Worm (Caenorhabditis elegans) whole organism, young adult: ENCODE results near the gene mihp-2.

Experiments used
- B0261.1 ChIP-seq: sonication (generic microtip); optimal IDR thresholded peaks from 2 replicates; lab custom pipeline; 2016; ENCODE audit warnings: mild to moderate bottlenecking, missing genetic modification characterization, moderate library complexity, missing compliant biosample characterization
- B0336.3 ChIP-seq: fragments of 200-800 bp; sonication (Bioruptor generic); IDR thresholded peaks from 2 replicates; pipeline ENCODE4 v1.3.6; 2022; ENCODE audit warnings: missing genetic modification characterization, missing compliant biosample characterization
- C17E4.6 ChIP-seq: fragments of 200-800 bp; sonication (Bioruptor generic); IDR thresholded peaks from 2 replicates; pipeline ENCODE4 v1.3.6; 2022; ENCODE audit warnings: missing genetic modification reagents, missing genetic modification characterization, missing compliant biosample characterization
- D2030.7 ChIP-seq: fragments of 200-800 bp; sonication (Bioruptor generic); IDR thresholded peaks from 2 replicates; pipeline ENCODE4 v1.3.6; 2022; ENCODE audit warnings: missing genetic modification reagents, missing genetic modification characterization, missing compliant biosample characterization
- F37B4.10 ChIP-seq: fragments of 200-800 bp; sonication (Bioruptor generic); IDR thresholded peaks from 2 replicates; pipeline ENCODE4 v1.3.6; 2022; ENCODE audit warnings: missing genetic modification characterization, missing compliant biosample characterization
- F49E8.2 ChIP-seq: sonication (generic microtip); optimal IDR thresholded peaks from 3 replicates; lab custom pipeline; 2017; ENCODE audit warnings: missing genetic modification characterization, mild to moderate bottlenecking, missing compliant biosample characterization, antibody characterized with exemption, moderate library complexity; ENCODE audit not compliant: insufficient read depth
- F55B11.4 ChIP-seq: sonication (generic microtip); optimal IDR thresholded peaks from 2 replicates; lab custom pipeline; 2016; ENCODE audit warnings: missing compliant biosample characterization, missing genetic modification characterization, borderline replicate concordance; ENCODE audit not compliant: insufficient read depth
- K11D2.4 ChIP-seq: fragments of 200-800 bp; sonication (Bioruptor generic); IDR thresholded peaks from 2 replicates; pipeline ENCODE4 v1.3.6; 2022; ENCODE audit warnings: missing genetic modification reagents, missing genetic modification characterization, missing compliant biosample characterization
- akir-1 ChIP-seq: fragments of 200-800 bp; sonication (Bioruptor generic); optimal IDR thresholded peaks from 2 replicates; lab custom pipeline; 2018; ENCODE audit warnings: mild to moderate bottlenecking, missing genetic modification characterization, moderate library complexity, missing compliant biosample characterization
- ama-1 ChIP-seq, 3 experiments: fragments of 150-350 bp in 1 of 3; sonication (generic microtip) in 2 of 3; optimal IDR thresholded peaks; 2 replicates each; lab custom pipeline; 2014 to 2018; ENCODE audit warnings: missing biosample characterization in 2 of 3, missing genetic modification characterization in 2 of 3, missing genetic modification reagents in 2 of 3
- atf-7 ChIP-seq: sonication (generic microtip); optimal IDR thresholded peaks from 2 replicates; lab custom pipeline; 2017; ENCODE audit warnings: mild to moderate bottlenecking, missing genetic modification characterization, missing compliant biosample characterization
- attf-5 ChIP-seq: fragments of 200-800 bp; sonication (Bioruptor generic); optimal IDR thresholded peaks from 2 replicates; lab custom pipeline; 2018; ENCODE audit warnings: mild to moderate bottlenecking, missing genetic modification characterization, missing compliant biosample characterization
- ceh-79 ChIP-seq: sonication (generic microtip); optimal IDR thresholded peaks from 2 replicates; lab custom pipeline; 2017; ENCODE audit warnings: mild to moderate bottlenecking, missing genetic modification characterization, missing compliant biosample characterization
- die-1 ChIP-seq: sonication (generic microtip); optimal IDR thresholded peaks from 2 replicates; lab custom pipeline; 2016; ENCODE audit warnings: missing genotype, mild to moderate bottlenecking, missing genetic modification characterization, missing compliant biosample characterization
- dpl-1 ChIP-seq: fragments of 150-350 bp; optimal IDR thresholded peaks from 2 replicates; lab custom pipeline; 2014; ENCODE audit warnings: missing biosample characterization, missing genetic modification reagents, missing genetic modification characterization
- egl-44 ChIP-seq: fragments of 200-800 bp; sonication (Bioruptor generic); IDR thresholded peaks from 2 replicates; pipeline ENCODE4 v1.3.6; 2022; ENCODE audit warnings: missing genetic modification reagents, missing genetic modification characterization, missing compliant biosample characterization
- egrh-3 ChIP-seq: fragments of 200-800 bp; sonication (Bioruptor generic); IDR thresholded peaks from 2 replicates; pipeline ENCODE4 v1.3.6; 2022; ENCODE audit warnings: missing genetic modification reagents, missing genetic modification characterization, missing compliant biosample characterization
- ets-4 ChIP-seq: fragments of 200-800 bp; sonication (Bioruptor generic); optimal IDR thresholded peaks from 2 replicates; lab custom pipeline; 2018; ENCODE audit warnings: mild to moderate bottlenecking, missing genetic modification characterization, missing compliant biosample characterization
- him-1 ChIP-seq: sonication (generic microtip); optimal IDR thresholded peaks from 2 replicates; lab custom pipeline; 2016; ENCODE audit warnings: missing genotype, missing genetic modification reagents, missing genetic modification characterization, missing compliant biosample characterization
- hlh-26 ChIP-seq: fragments of 200-800 bp; sonication (Bioruptor generic); conservative IDR thresholded peaks from 2 replicates; pipeline ENCODE4 v1.3.6; 2022; ENCODE audit warnings: missing genetic modification reagents, missing genetic modification characterization, missing compliant biosample characterization
- hmg-1.2 ChIP-seq: fragments of 200-800 bp; sonication (Bioruptor generic); IDR thresholded peaks from 2 replicates; pipeline ENCODE4 v1.3.6; 2022; ENCODE audit warnings: missing genetic modification reagents, missing genetic modification characterization, missing compliant biosample characterization
- hrde-1 ChIP-seq: sonication (generic microtip); optimal IDR thresholded peaks from 2 replicates; lab custom pipeline; 2016; ENCODE audit warnings: missing genetic modification characterization, mild to moderate bottlenecking, missing compliant biosample characterization, moderate library complexity, missing genotype, missing genetic modification reagents, borderline replicate concordance
- hsf-1 ChIP-seq: fragments of 200-800 bp; sonication (Bioruptor generic); IDR thresholded peaks from 2 replicates; pipeline ENCODE4 v1.3.6; 2022; ENCODE audit warnings: missing genetic modification reagents, missing genetic modification characterization, missing compliant biosample characterization
- let-526 ChIP-seq: fragments of 200-800 bp; sonication (Bioruptor generic); IDR thresholded peaks from 2 replicates; pipeline ENCODE4 v1.3.6; 2022; ENCODE audit warnings: missing genetic modification reagents, missing genetic modification characterization, missing compliant biosample characterization
- let-607 ChIP-seq, 2 experiments: fragments of 200-800 bp in 1 of 2; sonication (Bioruptor generic) in 1 of 2; sonication (generic microtip) in 1 of 2; optimal IDR thresholded peaks; 2 replicates each; lab custom pipeline; 2016 to 2018; ENCODE audit warnings: mild to moderate bottlenecking in 2 of 2, missing compliant biosample characterization in 2 of 2, missing genetic modification characterization in 2 of 2, moderate library complexity in 2 of 2, missing genotype in 1 of 2
- lin-26 ChIP-seq: fragments of 200-800 bp; sonication (Bioruptor generic); IDR thresholded peaks from 2 replicates; pipeline ENCODE4 v1.3.6; 2022; ENCODE audit warnings: missing genetic modification reagents, missing genetic modification characterization, missing compliant biosample characterization
- lin-40 ChIP-seq: sonication (generic microtip); optimal IDR thresholded peaks from 2 replicates; lab custom pipeline; 2016; ENCODE audit warnings: missing genetic modification characterization, mild to moderate bottlenecking, missing compliant biosample characterization, missing genotype, missing genetic modification reagents
- lsl-1 ChIP-seq: fragments of 200-800 bp; sonication (Bioruptor generic); optimal IDR thresholded peaks from 2 replicates; lab custom pipeline; 2018; ENCODE audit warnings: mild to moderate bottlenecking, missing genetic modification characterization, moderate library complexity, missing compliant biosample characterization
- madf-6 ChIP-seq: fragments of 200-800 bp; sonication (Bioruptor generic); IDR thresholded peaks from 2 replicates; pipeline ENCODE4 v1.3.6; 2022; ENCODE audit warnings: missing genetic modification reagents, missing genetic modification characterization, missing compliant biosample characterization
- nfya-1 ChIP-seq: sonication (generic microtip); optimal IDR thresholded peaks from 2 replicates; lab custom pipeline; 2017; ENCODE audit warnings: antibody characterized with exemption, missing compliant biosample characterization, missing genetic modification characterization, borderline replicate concordance; ENCODE audit not compliant: insufficient read depth
- nhr-90 ChIP-seq: sonication (generic microtip); optimal IDR thresholded peaks from 2 replicates; lab custom pipeline; 2016; ENCODE audit warnings: missing genotype, mild to moderate bottlenecking, missing genetic modification characterization, missing compliant biosample characterization
- pbrm-1 ChIP-seq: fragments of 200-800 bp; sonication (Bioruptor generic); IDR thresholded peaks from 2 replicates; pipeline ENCODE4 v1.3.6; 2022; ENCODE audit warnings: missing genetic modification reagents, missing genetic modification characterization, missing compliant biosample characterization
- rec-8 ChIP-seq, 2 experiments: sonication (generic microtip); optimal IDR thresholded peaks; 2 replicates each; lab custom pipeline; 2016; ENCODE audit warnings: mild to moderate bottlenecking in 2 of 2, missing genetic modification characterization in 2 of 2, missing genetic modification reagents in 2 of 2, missing genotype in 2 of 2, missing biosample characterization in 1 of 2, missing compliant biosample characterization in 1 of 2, moderate library complexity in 1 of 2
- rpc-1 ChIP-seq, 2 experiments: fragments of 150-350 bp in 1 of 2; sonication (generic microtip) in 1 of 2; optimal IDR thresholded peaks; 2 replicates each; lab custom pipeline; 2014 to 2018; ENCODE audit warnings: missing biosample characterization in 1 of 2, missing genetic modification characterization in 1 of 2, missing genetic modification reagents in 1 of 2, missing genotype in 1 of 2
- sea-2 ChIP-seq: fragments of 200-800 bp; sonication (Bioruptor generic); IDR thresholded peaks from 2 replicates; pipeline ENCODE4 v1.3.6; 2022; ENCODE audit warnings: missing genetic modification characterization, missing compliant biosample characterization
- sptf-2 ChIP-seq: fragments of 200-800 bp; sonication (Bioruptor generic); optimal IDR thresholded peaks from 2 replicates; lab custom pipeline; 2018; ENCODE audit warnings: mild to moderate bottlenecking, missing genetic modification characterization, missing compliant biosample characterization
- tbp1 ChIP-seq: fragments of 200-800 bp; sonication (Bioruptor generic); optimal IDR thresholded peaks from 2 replicates; lab custom pipeline; 2018; ENCODE audit warnings: mild to moderate bottlenecking, missing genetic modification characterization, missing compliant biosample characterization
- tbx-9 ChIP-seq: sonication (generic microtip); optimal IDR thresholded peaks from 2 replicates; lab custom pipeline; 2016; ENCODE audit warnings: borderline replicate concordance, missing genetic modification characterization, inconsistent platforms, missing compliant biosample characterization
- ztf-26 ChIP-seq: sonication (generic microtip); optimal IDR thresholded peaks from 2 replicates; lab custom pipeline; 2017; ENCODE audit warnings: missing genetic modification characterization, missing compliant biosample characterization
- ztf-28 ChIP-seq: fragments of 200-800 bp; sonication (Bioruptor generic); IDR thresholded peaks from 2 replicates; pipeline ENCODE4 v1.3.6; 2022; ENCODE audit warnings: missing genetic modification reagents, missing genetic modification characterization, missing compliant biosample characterization
- ztf-6 ChIP-seq: fragments of 200-800 bp; sonication (Bioruptor generic); IDR thresholded peaks from 2 replicates; pipeline ENCODE4 v1.3.6; 2022; ENCODE audit warnings: missing genetic modification reagents, missing genetic modification characterization, missing compliant biosample characterization

The mihp-2 gene

ce11 chrV:18911736-18912135, 8.2 kb downstream of the mihp-2 start, which contains the start of gene cyp-42A1:
Gene cyp-42A1 (plus strand): TSS chrV:18912036.
- TF ChIP-seq hsf-1 (GFP tag; lab: Robert Waterston, UW) (no peak), ztf-26 (tag; lab: Kevin White, UChicago) (no peak), D2030.7 (GFP tag; lab: Robert Waterston, UW) (no peak), let-526 (no peak), ceh-79 (no peak), egl-44 (GFP tag; lab: Robert Waterston, UW) (no peak), F37B4.10 (no peak), akir-1 (no peak), rec-8 (tag; optimal IDR thresholded peaks at IDR 0.05; lab: Kevin White, UChicago) (no peak), F55B11.4 (tag; lab: Kevin White, UChicago) (no peak), die-1 (no peak), sptf-2 (no peak), hlh-26 (GFP tag; lab: Robert Waterston, UW) (no peak), C17E4.6 (GFP tag; lab: Robert Waterston, UW) (no peak), atf-7 (tag; lab: Kevin White, UChicago) (no peak), lin-40 (no peak), B0336.3 (GFP tag; lab: Robert Waterston, UW) (no peak)
- TF ChIP-seq, all 124 proteins: peak for 0

ce11 chrV:18912555-18912954, 9.0 kb downstream of the mihp-2 start:
- no peak for TF ChIP-seq nhr-90 (tag; lab: Kevin White, UChicago)
- no peak for TF ChIP-seq D2030.7 (GFP tag; lab: Robert Waterston, UW)
- TF ChIP-seq let-607 (tag; optimal IDR thresholded peaks at IDR 0.05; lab: Kevin White, UChicago) = no peak
- TF ChIP-seq tbp1 (GFP tag; lab: Kevin White, UChicago) = peak; percentile 73
- TF ChIP-seq hmg-1.2 (GFP tag; lab: Robert Waterston, UW) = no peak
- peak; percentile 22 for TF ChIP-seq B0261.1 (tag; lab: Kevin White, UChicago)
- no peak for TF ChIP-seq ceh-79
- TF ChIP-seq lin-26 (GFP tag; lab: Robert Waterston, UW) = no peak
- TF ChIP-seq egrh-3 (GFP tag; lab: Robert Waterston, UW) = peak; percentile 22; the same call in 1 of the 2 replicates
- no peak for TF ChIP-seq rec-8 (tag; optimal IDR thresholded peaks at IDR 0.05; lab: Kevin White, UChicago)
- peak; percentile 20 for TF ChIP-seq rpc-1 (optimal IDR thresholded peaks at IDR 0.05; lab: Kevin White, UChicago)
- peak; percentile 54 for TF ChIP-seq rpc-1 (tag; optimal IDR thresholded peaks at IDR 0.05; lab: Kevin White, UChicago)
- no peak for TF ChIP-seq madf-6

ce11 chrV:18913120-18913519, 9.5 kb downstream of the mihp-2 start:
- TF ChIP-seq hmg-1.2 (GFP tag; lab: Robert Waterston, UW) (no peak), him-1 (tag; lab: Kevin White, UChicago) (no peak), dpl-1 (GFP tag; lab: Kevin White, UChicago) (no peak), D2030.7 (GFP tag; lab: Robert Waterston, UW) (no peak), attf-5 (no peak), sea-2 (GFP tag; lab: Robert Waterston, UW) (no peak), lsl-1 (GFP tag; lab: Kevin White, UChicago) (no peak), ztf-6 (GFP tag; lab: Robert Waterston, UW) (no peak), F37B4.10 (no peak)

- no peak for TF ChIP-seq hrde-1 (tag; lab: Kevin White, UChicago)
- no peak for TF ChIP-seq tbx-9 (tag; lab: Kevin White, UChicago)
- TF ChIP-seq ets-4 (GFP tag; lab: Kevin White, UChicago) = no peak
- TF ChIP-seq F49E8.2 (tag; lab: Kevin White, UChicago) = no peak
- TF ChIP-seq ztf-28 (GFP tag; lab: Robert Waterston, UW) = no peak
- TF ChIP-seq pbrm-1 (GFP tag; lab: Robert Waterston, UW) = no peak
- TF ChIP-seq atf-7 (tag; lab: Kevin White, UChicago) = no peak
- no peak for TF ChIP-seq K11D2.4
- no peak for TF ChIP-seq let-526
- no peak for TF ChIP-seq nfya-1
- no peak for TF ChIP-seq rec-8 (tag; optimal IDR thresholded peaks at IDR 0.05; lab: Kevin White, UChicago)
- no peak for TF ChIP-seq ama-1 (optimal IDR thresholded peaks at IDR 0.05; lab: Kevin White, UChicago)
- no peak for TF ChIP-seq ama-1 (GFP tag; optimal IDR thresholded peaks at IDR 0.05; lab: Kevin White, UChicago)
- TF ChIP-seq, all 124 proteins: peak for 0
Observed at ce11 chrV:18917396-18917795, 13.8 kb downstream of the mihp-2 start.
